Fruit fly (Drosophila melanogaster) whole organism, prepupa: Measurements from ENCODE around the gene CG14431.

Source experiments
- Blimp-1 ChIP-seq: fragments of 200-800 bp; sonication (Bioruptor generic); optimal IDR thresholded peaks from 3 replicates; lab custom pipeline; 2017; ENCODE audit warnings: missing biosample characterization, missing genetic modification characterization, mild to moderate bottlenecking, moderate library complexity, missing genetic modification reagents
- CG10631 ChIP-seq: fragments of 200-800 bp; sonication (Bioruptor generic); optimal IDR thresholded peaks from 2 replicates; lab custom pipeline; 2016; ENCODE audit warnings: missing biosample characterization, missing genetic modification characterization
- CG10669 ChIP-seq: fragments of 200-800 bp; sonication (Bioruptor generic); optimal IDR thresholded peaks from 3 replicates; lab custom pipeline; 2018; ENCODE audit warnings: missing biosample characterization, mild to moderate bottlenecking, missing genetic modification characterization, moderate library complexity
- CG11762 ChIP-seq: fragments of 200-800 bp; sonication (Bioruptor generic); optimal IDR thresholded peaks from 3 replicates; lab custom pipeline; 2016; ENCODE audit warnings: missing biosample characterization, missing genetic modification characterization; ENCODE audit not compliant: insufficient read depth
- CG11902 ChIP-seq: fragments of 200-800 bp; sonication (Bioruptor generic); optimal IDR thresholded peaks from 3 replicates; lab custom pipeline; 2016; ENCODE audit warnings: missing biosample characterization, missing genetic modification characterization
- CG15336 ChIP-seq: fragments of 200-800 bp; sonication (Bioruptor generic); IDR thresholded peaks from 2 replicates; pipeline ENCODE4 v1.3.6; 2022; ENCODE audit warnings: missing biosample characterization, missing genetic modification characterization
- CG1621 ChIP-seq: fragments of 200-800 bp; sonication (Bioruptor generic); optimal IDR thresholded peaks from 3 replicates; lab custom pipeline; 2018; ENCODE audit warnings: missing biosample characterization, mild to moderate bottlenecking, missing genetic modification characterization
- CG16779 ChIP-seq: fragments of 200-800 bp; sonication (Bioruptor generic); optimal IDR thresholded peaks from 3 replicates; lab custom pipeline; 2017; ENCODE audit warnings: missing biosample characterization, mild to moderate bottlenecking, missing genetic modification characterization
- CG32006 ChIP-seq: fragments of 200-800 bp; sonication (Bioruptor generic); optimal IDR thresholded peaks from 3 replicates; lab custom pipeline; 2017; ENCODE audit warnings: missing biosample characterization, mild to moderate bottlenecking, missing genetic modification characterization
- CG3919 ChIP-seq: fragments of 200-800 bp; sonication (Bioruptor generic); optimal IDR thresholded peaks from 3 replicates; lab custom pipeline; 2016; ENCODE audit warnings: missing biosample characterization, missing genetic modification characterization
- CG4318 ChIP-seq: fragments of 200-800 bp; sonication (Bioruptor generic); optimal IDR thresholded peaks from 3 replicates; lab custom pipeline; 2017; ENCODE audit warnings: missing biosample characterization, mild to moderate bottlenecking, missing genetic modification characterization
- CG6792 ChIP-seq: fragments of 200-800 bp; sonication (Bioruptor generic); optimal IDR thresholded peaks from 3 replicates; lab custom pipeline; 2016; ENCODE audit warnings: missing biosample characterization, missing genetic modification characterization
- CG6808 ChIP-seq: fragments of 200-800 bp; sonication (Bioruptor generic); optimal IDR thresholded peaks from 3 replicates; lab custom pipeline; 2017; ENCODE audit warnings: missing biosample characterization, missing genetic modification characterization, mild to moderate bottlenecking, moderate library complexity, missing genetic modification reagents
- CG6854 ChIP-seq: fragments of 200-800 bp; sonication (Bioruptor generic); optimal IDR thresholded peaks from 2 replicates; lab custom pipeline; 2017; ENCODE audit warnings: missing biosample characterization, mild to moderate bottlenecking, missing genetic modification characterization
- CG7368 ChIP-seq: fragments of 200-800 bp; sonication (Bioruptor generic); optimal IDR thresholded peaks from 3 replicates; lab custom pipeline; 2016; ENCODE audit warnings: missing biosample characterization, missing genetic modification characterization
- CG8119 ChIP-seq: fragments of 200-800 bp; sonication (Bioruptor generic); IDR thresholded peaks from 3 replicates; pipeline ENCODE4 v1.3.6; 2022; ENCODE audit warnings: missing biosample characterization, missing genetic modification characterization
- CG8319 ChIP-seq: fragments of 200-800 bp; sonication (Bioruptor generic); optimal IDR thresholded peaks from 3 replicates; lab custom pipeline; 2016; ENCODE audit warnings: missing biosample characterization, missing genetic modification characterization
- CG8632 ChIP-seq: fragments of 200-800 bp; sonication (Bioruptor generic); optimal IDR thresholded peaks from 3 replicates; lab custom pipeline; 2016; ENCODE audit warnings: missing biosample characterization, missing genetic modification characterization
- CG9139 ChIP-seq: fragments of 200-800 bp; sonication (Bioruptor generic); optimal IDR thresholded peaks from 3 replicates; lab custom pipeline; 2017; ENCODE audit warnings: missing biosample characterization, mild to moderate bottlenecking, missing genetic modification characterization
- Eip75B ChIP-seq: fragments of 200-800 bp; sonication (Bioruptor generic); optimal IDR thresholded peaks from 3 replicates; lab custom pipeline; 2016; ENCODE audit warnings: missing biosample characterization, missing genetic modification characterization
- Eip78C ChIP-seq: fragments of 200-800 bp; sonication (Bioruptor generic); peaks from one replicate; lab custom pipeline; 2016; ENCODE audit warnings: missing biosample characterization, missing genetic modification characterization
- Eip93F ChIP-seq: fragments of 200-800 bp; sonication (Bioruptor generic); optimal IDR thresholded peaks from 2 replicates; lab custom pipeline; 2016; ENCODE audit warnings: missing biosample characterization, mild to moderate bottlenecking, missing genetic modification characterization
- Ets21C ChIP-seq: fragments of 200-800 bp; sonication (Bioruptor generic); optimal IDR thresholded peaks from 3 replicates; lab custom pipeline; 2016; ENCODE audit warnings: missing biosample characterization, missing genetic modification characterization
- Ets96B ChIP-seq: fragments of 200-800 bp; optimal IDR thresholded peaks from 2 replicates; lab custom pipeline; 2019; ENCODE audit warnings: missing biosample characterization, mild to moderate bottlenecking, missing genetic modification characterization, moderate library complexity
- Gug ChIP-seq: fragments of 200-800 bp; sonication (Bioruptor generic); IDR thresholded peaks from 2 replicates; pipeline ENCODE4 v1.3.6; 2022; ENCODE audit warnings: missing biosample characterization, missing genetic modification characterization
- Hr38 ChIP-seq: sonication (Bioruptor generic); optimal IDR thresholded peaks from 2 replicates; lab custom pipeline; 2016; ENCODE audit warnings: missing biosample characterization, missing genetic modification characterization
- Hr39 ChIP-seq: fragments of 200-800 bp; sonication (Bioruptor generic); optimal IDR thresholded peaks from 2 replicates; lab custom pipeline; 2016; ENCODE audit warnings: missing biosample characterization, missing genetic modification characterization
- Hr4 ChIP-seq: fragments of 200-800 bp; sonication (Bioruptor generic); optimal IDR thresholded peaks from 3 replicates; lab custom pipeline; 2016; ENCODE audit warnings: missing biosample characterization, missing genetic modification characterization
- Lpt ChIP-seq: fragments of 200-800 bp; sonication (Bioruptor generic); optimal IDR thresholded peaks from 3 replicates; lab custom pipeline; 2016; ENCODE audit warnings: missing biosample characterization, missing genetic modification characterization
- Met ChIP-seq: fragments of 200-800 bp; sonication (Bioruptor generic); optimal IDR thresholded peaks from 3 replicates; lab custom pipeline; 2016; ENCODE audit warnings: missing biosample characterization, missing genetic modification characterization
- OdsH ChIP-seq: fragments of 200-800 bp; sonication (Bioruptor generic); optimal IDR thresholded peaks from 3 replicates; lab custom pipeline; 2016; ENCODE audit warnings: missing biosample characterization, missing genetic modification characterization
- Sox102F ChIP-seq: fragments of 200-800 bp; sonication (Bioruptor generic); optimal IDR thresholded peaks from 2 replicates; lab custom pipeline; 2016; ENCODE audit warnings: missing biosample characterization, mild to moderate bottlenecking, missing genetic modification characterization
- Sox14 ChIP-seq: fragments of 200-800 bp; sonication (Bioruptor generic); optimal IDR thresholded peaks from 3 replicates; lab custom pipeline; 2016; ENCODE audit warnings: missing biosample characterization, missing genetic modification characterization
- acj6 ChIP-seq: fragments of 200-800 bp; sonication (Bioruptor generic); optimal IDR thresholded peaks from 3 replicates; lab custom pipeline; 2016; ENCODE audit warnings: missing biosample characterization, missing genetic modification characterization
- cyc ChIP-seq: fragments of 200-800 bp; sonication (Bioruptor generic); optimal IDR thresholded peaks from 3 replicates; lab custom pipeline; 2016; ENCODE audit warnings: missing biosample characterization, missing genetic modification characterization
- dac ChIP-seq: fragments of 200-800 bp; sonication (Bioruptor generic); optimal IDR thresholded peaks from 2 replicates; lab custom pipeline; 2017; ENCODE audit warnings: missing biosample characterization, mild to moderate bottlenecking, missing genetic modification characterization
- eg ChIP-seq: fragments of 200-800 bp; sonication (Bioruptor generic); IDR thresholded peaks from 3 replicates; pipeline ENCODE4 v1.3.6; 2022; ENCODE audit warnings: missing biosample characterization, missing genetic modification characterization
- esn ChIP-seq: fragments of 200-800 bp; sonication (Bioruptor generic); optimal IDR thresholded peaks from 2 replicates; lab custom pipeline; 2016; ENCODE audit warnings: missing biosample characterization, mild to moderate bottlenecking, missing genetic modification characterization, moderate library complexity
- fd85E ChIP-seq: fragments of 200-800 bp; sonication (Bioruptor generic); optimal IDR thresholded peaks from 3 replicates; lab custom pipeline; 2016; ENCODE audit warnings: missing biosample characterization, missing genetic modification characterization
- lz ChIP-seq: fragments of 200-800 bp; sonication (Bioruptor generic); optimal IDR thresholded peaks from 3 replicates; lab custom pipeline; 2016; ENCODE audit warnings: missing biosample characterization, missing genetic modification characterization
- pdm3 ChIP-seq: fragments of 200-800 bp; sonication (Bioruptor generic); optimal IDR thresholded peaks from 3 replicates; lab custom pipeline; 2016; ENCODE audit warnings: missing biosample characterization, missing genetic modification characterization
- salr ChIP-seq, 2 experiments: fragments of 200-800 bp; sonication (Bioruptor generic); optimal IDR thresholded peaks; 3 replicates each; lab custom pipeline; 2016 to 2018; ENCODE audit warnings: missing biosample characterization in 2 of 2, missing genetic modification characterization in 2 of 2, mild to moderate bottlenecking in 1 of 2
- spab ChIP-seq: fragments of 200-800 bp; sonication (Bioruptor generic); optimal IDR thresholded peaks from 2 replicates; lab custom pipeline; 2017; ENCODE audit warnings: missing biosample characterization, mild to moderate bottlenecking, missing genetic modification characterization, missing genetic modification reagents
- ss ChIP-seq, 2 experiments: fragments of 200-800 bp; sonication (Bioruptor generic); optimal IDR thresholded peaks; 2 replicates in 1 of 2; 3 replicates in 1 of 2; lab custom pipeline; 2017 to 2018; ENCODE audit warnings: mild to moderate bottlenecking in 2 of 2, missing biosample characterization in 2 of 2, missing genetic modification characterization in 2 of 2, moderate library complexity in 1 of 2
- svp ChIP-seq: fragments of 200-800 bp; sonication (Bioruptor generic); peaks from one replicate; lab custom pipeline; 2016; ENCODE audit warnings: missing biosample characterization, missing genetic modification characterization
- vri ChIP-seq: fragments of 200-800 bp; sonication (Bioruptor generic); optimal IDR thresholded peaks from 3 replicates; lab custom pipeline; 2016; ENCODE audit warnings: missing biosample characterization, mild to moderate bottlenecking, missing genetic modification characterization

CG14431 gene

dm6 chrX:6973340-6973739, 65.3 kb downstream of the CG14431 start, which contains the start of gene CG3040 (continued):
- peak; percentile 32 for TF ChIP-seq CG10631 (GFP tag; lab: Kevin White, UChicago)
- TF ChIP-seq ss (GFP tag; optimal IDR thresholded peaks at IDR 0.05; lab: Kevin White, UChicago), result no peak
- TF ChIP-seq cyc (GFP tag; lab: Kevin White, UChicago), result peak; percentile 13
- no peak for TF ChIP-seq dac (GFP tag; lab: Kevin White, UChicago)
- peak; percentile 51 for TF ChIP-seq CG15336 (GFP tag; lab: Robert Waterston, UW)
- peak; percentile 2 for TF ChIP-seq Hr39 (GFP tag; lab: Kevin White, UChicago)
- peak; percentile 29; the same call in 2 of the 3 replicates for TF ChIP-seq CG8119
- TF ChIP-seq CG7368 (GFP tag; lab: Kevin White, UChicago), result no peak
- peak; percentile 54 for TF ChIP-seq svp (GFP tag; lab: Kevin White, UChicago)
- peak; percentile 53 for TF ChIP-seq esn (GFP tag; lab: Kevin White, UChicago)
- TF ChIP-seq CG3919 (GFP tag; lab: Kevin White, UChicago), result peak; percentile 35
- TF ChIP-seq CG11762 (GFP tag; lab: Kevin White, UChicago), result no peak
- no peak for TF ChIP-seq salr (GFP tag; optimal IDR thresholded peaks at IDR 0.05; lab: Kevin White, UChicago)
- no peak for TF ChIP-seq CG8632
- no peak for TF ChIP-seq Eip93F
- TF ChIP-seq spab (GFP tag; lab: Kevin White, UChicago), result no peak
- no peak for TF ChIP-seq acj6
- TF ChIP-seq CG6792, result no peak
- TF ChIP-seq Eip78C (GFP tag; lab: Kevin White, UChicago), result peak; percentile 66
- peak; percentile 42 for TF ChIP-seq pdm3 (GFP tag; lab: Kevin White, UChicago)
- TF ChIP-seq, all 60 proteins: peak for 27

dm6 chrX:6974221-6974620, 66.1 kb downstream of the CG14431 start:
- TF ChIP-seq Hr38 (GFP tag; lab: Kevin White, UChicago) (no peak), Gug (no peak), fd85E (GFP tag; lab: Kevin White, UChicago) (no peak), svp (GFP tag; lab: Kevin White, UChicago) (peak; percentile 61)

- TF ChIP-seq CG10669 (GFP tag; lab: Kevin White, UChicago), result peak; percentile 37
- peak; percentile 38 for TF ChIP-seq Ets96B
- TF ChIP-seq CG8319 (GFP tag; lab: Kevin White, UChicago), result no peak
- no peak for TF ChIP-seq CG11902 (GFP tag; lab: Kevin White, UChicago)
- TF ChIP-seq Sox102F, result no peak
- no peak for TF ChIP-seq Lpt (GFP tag; lab: Kevin White, UChicago)
- TF ChIP-seq eg (GFP tag; lab: Robert Waterston, UW), result peak; percentile 28; the same call in 1 of the 3 replicates
- no peak for TF ChIP-seq CG6854 (GFP tag; lab: Kevin White, UChicago)
- TF ChIP-seq Eip75B (GFP tag; lab: Kevin White, UChicago), result peak; percentile 21
- TF ChIP-seq Hr4, result peak; percentile 18
- TF ChIP-seq vri, result peak; percentile 12
- no peak for TF ChIP-seq Hr38 (GFP tag; lab: Kevin White, UChicago)
- no peak for TF ChIP-seq salr (GFP tag; optimal IDR thresholded peaks at IDR 0.05; lab: Kevin White, UChicago)
- TF ChIP-seq fd85E (GFP tag; lab: Kevin White, UChicago), result no peak
- TF ChIP-seq OdsH (GFP tag; lab: Kevin White, UChicago), result peak; percentile 47
- TF ChIP-seq Met (GFP tag; lab: Kevin White, UChicago), result peak; percentile 47
- peak; percentile 26 for TF ChIP-seq lz (GFP tag; lab: Kevin White, UChicago)
- peak; percentile 35 for TF ChIP-seq Sox14 (GFP tag; lab: Kevin White, UChicago)
- TF ChIP-seq CG32006, result peak; percentile 36
- peak; percentile 49 for TF ChIP-seq CG3919 (GFP tag; lab: Kevin White, UChicago)
- TF ChIP-seq CG15336 (GFP tag; lab: Robert Waterston, UW), result peak; percentile 41; the same call in 1 of the 2 replicates
- TF ChIP-seq CG1621 (tag; lab: Kevin White, UChicago), result peak; percentile 20
- TF ChIP-seq Hr39 (GFP tag; lab: Kevin White, UChicago), result peak; percentile 31
- no peak for TF ChIP-seq dac (GFP tag; lab: Kevin White, UChicago)
- peak; percentile 54 for TF ChIP-seq acj6
- peak; percentile 50 for TF ChIP-seq esn (GFP tag; lab: Kevin White, UChicago)
- TF ChIP-seq CG9139 (GFP tag; lab: Kevin White, UChicago), result no peak
- TF ChIP-seq Eip93F, result no peak
- peak; percentile 0 for TF ChIP-seq CG8632
- TF ChIP-seq Ets21C (GFP tag; lab: Kevin White, UChicago), result no peak
- TF ChIP-seq CG16779, result no peak
- TF ChIP-seq CG7368 (GFP tag; lab: Kevin White, UChicago), result peak; percentile 6
- TF ChIP-seq CG6808 (GFP tag; lab: Kevin White, UChicago), result peak; percentile 24
- no peak for TF ChIP-seq CG4318 (GFP tag; lab: Kevin White, UChicago)
- no peak for TF ChIP-seq Blimp-1
- TF ChIP-seq CG10631 (GFP tag; lab: Kevin White, UChicago), result peak; percentile 28
- TF ChIP-seq Eip78C (GFP tag; lab: Kevin White, UChicago), result peak; percentile 79
Measured at dm6 chrX:6976364-6976763, 68.3 kb downstream of the CG14431 start.
